Worm (Caenorhabditis elegans) whole organism, L3 larva: Measurements from ENCODE around the gene tat-6.

Experiments
- ZK546.5 ChIP-seq: sonication (generic microtip); optimal IDR thresholded peaks from 2 replicates; lab custom pipeline; 2017; ENCODE audit warnings: missing biosample characterization, missing genetic modification characterization
- ama-1 ChIP-seq: fragments of 150-350 bp; optimal IDR thresholded peaks from 2 replicates; lab custom pipeline; 2018
- egl-27 ChIP-seq: sonication (generic microtip); optimal IDR thresholded peaks from 4 replicates; lab custom pipeline; 2017; ENCODE audit warnings: missing biosample characterization, missing genetic modification reagents, missing genetic modification characterization
- fos-1 ChIP-seq: fragments of 150-350 bp; optimal IDR thresholded peaks from 2 replicates; lab custom pipeline; 2014; ENCODE audit warnings: missing biosample characterization, missing genetic modification characterization
- mdl-1 ChIP-seq: fragments of 150-350 bp; optimal IDR thresholded peaks from 2 replicates; lab custom pipeline; 2014; ENCODE audit warnings: missing biosample characterization, missing genetic modification characterization
- nhr-43 ChIP-seq: sonication (generic microtip); optimal IDR thresholded peaks from 2 replicates; lab custom pipeline; 2016; ENCODE audit warnings: mild to moderate bottlenecking, missing genetic modification characterization, missing compliant biosample characterization; ENCODE audit not compliant: poor library complexity, severe bottlenecking
- nhr-67 ChIP-seq: fragments of 150-350 bp; optimal IDR thresholded peaks from 2 replicates; lab custom pipeline; 2014; ENCODE audit warnings: missing biosample characterization, missing genetic modification characterization
- pqm-1 ChIP-seq: fragments of 150-350 bp; optimal IDR thresholded peaks from 2 replicates; lab custom pipeline; 2017; ENCODE audit warnings: missing biosample characterization, missing genetic modification characterization, inconsistent platforms
- unc-62 ChIP-seq: fragments of 150-350 bp; sonication (generic microtip); optimal IDR thresholded peaks from 4 replicates; lab custom pipeline; 2014; ENCODE audit warnings: missing biosample characterization, missing genetic modification reagents, missing genetic modification characterization

DNA sequence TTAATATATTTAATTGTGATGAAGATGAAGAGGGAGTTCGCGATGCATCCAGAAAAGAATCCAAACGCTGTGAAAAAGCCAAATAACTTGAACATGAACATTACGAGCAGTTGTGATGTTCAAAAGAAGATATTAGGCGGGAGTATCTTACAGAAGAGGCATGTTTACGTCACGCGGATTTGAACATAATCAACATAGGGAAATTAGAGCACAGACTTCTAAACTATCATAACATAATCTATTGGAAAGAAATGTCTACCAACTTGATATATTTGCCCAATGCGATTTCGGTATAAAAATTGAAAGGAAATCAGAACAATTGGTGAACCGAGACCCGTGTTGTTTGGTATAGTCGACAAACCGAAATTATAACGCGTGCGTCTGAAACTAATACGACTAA is 24.8 kb upstream of the tat-6 start, which contains the start of gene str-66:
- TF ChIP-seq egl-27 (no peak), nhr-67 (tag; lab: Kevin White, UChicago) (no peak), ama-1 (no peak), unc-62 (GFP tag; lab: Kevin White, UChicago) (no peak), mdl-1 (no peak), fos-1 (tag; lab: Kevin White, UChicago) (no peak), pqm-1 (tag; lab: Kevin White, UChicago) (no peak), nhr-43 (tag; lab: Kevin White, UChicago) (no peak), ZK546.5 (tag; lab: Kevin White, UChicago) (no peak)
